Worm (Caenorhabditis elegans) whole organism, L4 larva: ENCODE measurements around the gene kin-34.

Experiments used
- F49E8.2 ChIP-seq: sonication (generic microtip); optimal IDR thresholded peaks from 2 replicates; lab custom pipeline; 2016; ENCODE audit warnings: missing compliant biosample characterization, mild to moderate bottlenecking, missing genetic modification characterization, borderline replicate concordance
- Y75B8A.6 ChIP-seq: fragments of 200-800 bp; sonication (Bioruptor generic); IDR thresholded peaks from 2 replicates; pipeline ENCODE4 v1.3.6; 2022; ENCODE audit warnings: missing genetic modification reagents, missing genetic modification characterization, missing compliant biosample characterization
- aly-2 ChIP-seq: sonication (generic microtip); optimal IDR thresholded peaks from 2 replicates; lab custom pipeline; 2018; ENCODE audit warnings: missing biosample characterization, missing genetic modification characterization
- ceh-82 ChIP-seq: sonication (generic microtip); optimal IDR thresholded peaks from 2 replicates; lab custom pipeline; 2017; ENCODE audit warnings: missing biosample characterization, missing genetic modification characterization
- nhr-6 ChIP-seq: fragments of 150-350 bp; optimal IDR thresholded peaks from 2 replicates; lab custom pipeline; 2014; ENCODE audit warnings: missing biosample characterization, missing genetic modification characterization
- snpc-4 ChIP-seq: fragments of 150-350 bp; optimal IDR thresholded peaks from 2 replicates; lab custom pipeline; 2014; ENCODE audit warnings: missing biosample characterization, missing genetic modification characterization
- unc-130 ChIP-seq: sonication (generic microtip); optimal IDR thresholded peaks from 2 replicates; lab custom pipeline; 2016; ENCODE audit warnings: missing genetic modification reagents, missing genetic modification characterization, missing compliant biosample characterization
- ztf-11 ChIP-seq: fragments of 150-350 bp; optimal IDR thresholded peaks from 2 replicates; lab custom pipeline; 2014; ENCODE audit warnings: missing biosample characterization, missing genetic modification characterization

DNA sequence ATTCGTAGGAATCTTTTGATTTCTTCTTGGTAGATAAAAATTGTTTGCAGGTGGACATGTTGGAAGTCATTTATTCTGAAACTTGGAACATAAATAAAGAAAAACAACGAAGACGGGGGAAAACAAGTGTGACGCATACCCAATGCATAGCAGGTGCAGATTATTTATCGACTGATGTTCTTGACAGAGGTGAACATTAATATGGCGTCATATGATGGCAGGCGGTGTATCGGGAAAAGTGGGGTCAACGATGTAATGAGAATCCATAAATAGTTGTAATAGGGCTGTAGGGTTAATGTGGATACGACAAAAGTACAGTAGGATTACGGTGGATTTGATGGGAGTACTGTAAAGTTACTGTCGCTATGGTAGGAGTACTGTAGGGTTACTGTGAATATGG lies 5.7 kb downstream of the kin-34 start, which contains the start of gene txt-2:
- no peak for TF ChIP-seq snpc-4 (tag; lab: Kevin White, UChicago)
- TF ChIP-seq ceh-82 (tag; lab: Kevin White, UChicago), result no peak
- TF ChIP-seq ztf-11, result no peak
- no peak for TF ChIP-seq nhr-6 (tag; lab: Kevin White, UChicago)
- no peak for TF ChIP-seq unc-130
- no peak for TF ChIP-seq F49E8.2 (tag; lab: Kevin White, UChicago)
- TF ChIP-seq aly-2 (tag; lab: Kevin White, UChicago), result no peak
- TF ChIP-seq Y75B8A.6 (GFP tag; lab: Robert Waterston, UW), result no peak
